Fruit fly (Drosophila melanogaster) whole organism, embryonic: ENCODE results near the gene Kr-h2.

Source experiments
- Adf1 ChIP-seq: fragments of 200-800 bp; sonication (Bioruptor generic); IDR thresholded peaks from 2 replicates; pipeline ENCODE4 v1.3.6; 2022; ENCODE audit warnings: missing biosample characterization, missing genetic modification characterization
- B-H1 ChIP-seq: fragments of 200-800 bp; sonication (Bioruptor generic); IDR thresholded peaks from 3 replicates; pipeline ENCODE4 v1.3.6; 2022; ENCODE audit warnings: missing biosample characterization, missing genetic modification characterization
- Bdp1 ChIP-seq: fragments of 200-800 bp; sonication (Bioruptor generic); optimal IDR thresholded peaks from 3 replicates; lab custom pipeline; 2016; ENCODE audit warnings: missing biosample characterization, missing genetic modification characterization
- CG10366 ChIP-seq: fragments of 200-800 bp; sonication (Bioruptor generic); IDR thresholded peaks from 2 replicates; pipeline ENCODE4 v1.3.6; 2022; ENCODE audit warnings: missing biosample characterization, missing genetic modification characterization
- CG11398 ChIP-seq: fragments of 200-800 bp; sonication (Bioruptor generic); optimal IDR thresholded peaks from 2 replicates; lab custom pipeline; 2016; ENCODE audit warnings: missing biosample characterization, missing genetic modification characterization
- CG11695 ChIP-seq: fragments of 200-800 bp; sonication (Bioruptor generic); IDR thresholded peaks from 3 replicates; pipeline ENCODE4 v1.3.6; 2022; ENCODE audit warnings: missing biosample characterization, missing genetic modification characterization
- CG12155 ChIP-seq: fragments of 200-800 bp; sonication (Bioruptor generic); optimal IDR thresholded peaks from 3 replicates; lab custom pipeline; 2016; ENCODE audit warnings: missing biosample characterization, missing genetic modification characterization
- CG12299 ChIP-seq: fragments of 200-800 bp; sonication (Bioruptor generic); optimal IDR thresholded peaks from 2 replicates; lab custom pipeline; 2018; ENCODE audit warnings: missing biosample characterization, mild to moderate bottlenecking, missing genetic modification characterization
- CG12942 ChIP-seq: fragments of 200-800 bp; sonication (Bioruptor generic); optimal IDR thresholded peaks from 3 replicates; lab custom pipeline; 2016; ENCODE audit warnings: missing biosample characterization, missing genetic modification characterization
- CG15601 ChIP-seq: fragments of 200-800 bp; sonication (Bioruptor generic); optimal IDR thresholded peaks from 3 replicates; lab custom pipeline; 2019; ENCODE audit warnings: missing biosample characterization, mild to moderate bottlenecking, missing genetic modification characterization, moderate library complexity
- CG15696 ChIP-seq: fragments of 200-800 bp; sonication (Bioruptor generic); optimal IDR thresholded peaks from 2 replicates; lab custom pipeline; 2019; ENCODE audit warnings: missing biosample characterization, mild to moderate bottlenecking, missing genetic modification characterization, moderate library complexity
- CG17568 ChIP-seq: fragments of 200-800 bp; sonication (Bioruptor generic); optimal IDR thresholded peaks from 2 replicates; lab custom pipeline; 2018; ENCODE audit warnings: missing biosample characterization, mild to moderate bottlenecking, missing genetic modification characterization, moderate library complexity
- CG18011 ChIP-seq: fragments of 200-800 bp; sonication (Bioruptor generic); optimal IDR thresholded peaks from 2 replicates; lab custom pipeline; 2017; ENCODE audit warnings: missing biosample characterization, missing genetic modification characterization, mild to moderate bottlenecking, moderate library complexity, missing genotype
- CG18262 ChIP-seq: fragments of 200-800 bp; optimal IDR thresholded peaks from 3 replicates; lab custom pipeline; 2019; ENCODE audit warnings: missing biosample characterization, mild to moderate bottlenecking, missing genetic modification characterization, moderate library complexity
- CG2712 ChIP-seq: fragments of 200-800 bp; optimal IDR thresholded peaks from 3 replicates; lab custom pipeline; 2019; ENCODE audit warnings: missing biosample characterization, mild to moderate bottlenecking, missing genetic modification characterization, moderate library complexity
- CG3726 ChIP-seq: fragments of 200-800 bp; sonication (Bioruptor generic); IDR thresholded peaks from 3 replicates; pipeline ENCODE4, ENCODE4 v1.3.6; 2022; ENCODE audit warnings: missing biosample characterization, missing genetic modification characterization
- CG5953 ChIP-seq: fragments of 200-800 bp; sonication (Bioruptor generic); IDR thresholded peaks from 2 replicates; pipeline ENCODE4 v1.3.6; 2022; ENCODE audit warnings: missing biosample characterization, missing genetic modification characterization
- CG7928 ChIP-seq: fragments of 200-800 bp; sonication (Bioruptor generic); optimal IDR thresholded peaks from 2 replicates; lab custom pipeline; 2017; ENCODE audit warnings: missing biosample characterization, mild to moderate bottlenecking, missing genetic modification characterization
- E2f2 ChIP-seq: fragments of 200-800 bp; sonication (Bioruptor generic); IDR thresholded peaks from 2 replicates; pipeline ENCODE4 v1.3.6; 2022; ENCODE audit warnings: missing biosample characterization, missing genetic modification characterization
- Ets65A ChIP-seq: fragments of 200-800 bp; sonication (Bioruptor generic); peaks from one replicate; lab custom pipeline; 2016; ENCODE audit warnings: missing biosample characterization, missing genetic modification characterization
- GATAe ChIP-seq: fragments of 200-800 bp; sonication (Bioruptor generic); conservative IDR thresholded peaks from 2 replicates; pipeline ENCODE4 v1.3.6; 2022; ENCODE audit warnings: missing biosample characterization, missing genetic modification characterization
- Hr39 ChIP-seq: fragments of >200 bp; optimal IDR thresholded peaks from 2 replicates; lab custom pipeline; 2017
- Lpt ChIP-seq: fragments of >200 bp; optimal IDR thresholded peaks from 2 replicates; lab custom pipeline; 2018; ENCODE audit warnings: missing biosample characterization, missing genetic modification characterization
- Myb ChIP-seq: fragments of 200-800 bp; sonication (Bioruptor generic); optimal IDR thresholded peaks from 2 replicates; lab custom pipeline; 2016; ENCODE audit warnings: missing biosample characterization, missing genetic modification characterization
- Rfx ChIP-seq: fragments of 200-800 bp; sonication (Bioruptor generic); IDR thresholded peaks from 2 replicates; pipeline ENCODE4 v1.3.6; 2022; ENCODE audit warnings: missing biosample characterization, missing genetic modification characterization
- ap ChIP-seq: fragments of 200-800 bp; sonication (Bioruptor generic); IDR thresholded peaks from 2 replicates; pipeline ENCODE4 v1.3.6; 2022; ENCODE audit warnings: missing biosample characterization, missing genetic modification characterization
- ato ChIP-seq: fragments of 200-800 bp; sonication (Bioruptor generic); IDR thresholded peaks from 2 replicates; pipeline ENCODE4 v1.3.6; 2022; ENCODE audit warnings: missing biosample characterization, missing genetic modification characterization; ENCODE audit not compliant: partially characterized antibody
- bab2 ChIP-seq: fragments of 200-800 bp; sonication (Bioruptor generic); optimal IDR thresholded peaks from 2 replicates; lab custom pipeline; 2016; ENCODE audit warnings: missing biosample characterization, missing genetic modification characterization
- chif ChIP-seq, 2 experiments: fragments of 200-800 bp; sonication (Bioruptor generic); optimal IDR thresholded peaks; 3 replicates each; lab custom pipeline; 2016; ENCODE audit warnings: missing biosample characterization in 2 of 2, missing genetic modification characterization in 2 of 2
- chinmo ChIP-seq: fragments of 200-800 bp; sonication (Bioruptor generic); IDR thresholded peaks from 4 replicates; pipeline ENCODE4 v1.3.6; 2022; ENCODE audit warnings: missing biosample characterization, missing genetic modification characterization; ENCODE audit not compliant: partially characterized antibody
- crp ChIP-seq, 2 experiments: fragments of 200-800 bp; sonication (Bioruptor generic); optimal IDR thresholded peaks; 2 replicates in 1 of 2; 3 replicates in 1 of 2; lab custom pipeline; 2017; ENCODE audit warnings: missing biosample characterization in 2 of 2, missing genetic modification characterization in 2 of 2, mild to moderate bottlenecking in 1 of 2, moderate library complexity in 1 of 2
- en ChIP-seq: fragments of 200-800 bp; sonication (Bioruptor generic); optimal IDR thresholded peaks from 2 replicates; lab custom pipeline; 2016; ENCODE audit warnings: missing biosample characterization, missing genetic modification characterization
- gce ChIP-seq: fragments of 200-800 bp; sonication (Bioruptor generic); IDR thresholded peaks from 3 replicates; pipeline ENCODE4 v1.3.6; 2022; ENCODE audit warnings: missing biosample characterization, missing genetic modification characterization
- hkb ChIP-seq, 2 experiments: fragments of 200-800 bp in 1 of 2; fragments of >200 bp in 1 of 2; sonication (Bioruptor generic) in 1 of 2; IDR thresholded peaks in 1 of 2; optimal IDR thresholded peaks in 1 of 2; 2 replicates each; pipeline versions ENCODE4 v1.3.6 to Lab custom; 2017 to 2022; ENCODE audit warnings: missing biosample characterization in 1 of 2, missing genetic modification characterization in 1 of 2
- hth ChIP-seq: fragments of >200 bp; optimal IDR thresholded peaks from 2 replicates; lab custom pipeline; 2017; ENCODE audit warnings: inconsistent platforms
- mld ChIP-seq: fragments of 200-800 bp; sonication (Bioruptor generic); IDR thresholded peaks from 3 replicates; pipeline ENCODE4 v1.3.6; 2022; ENCODE audit warnings: missing biosample characterization, missing genetic modification characterization; ENCODE audit not compliant: partially characterized antibody
- nerfin-1 ChIP-seq: fragments of 200-800 bp; sonication (Bioruptor generic); optimal IDR thresholded peaks from 3 replicates; lab custom pipeline; 2019; ENCODE audit warnings: missing biosample characterization, mild to moderate bottlenecking, missing genetic modification characterization, moderate library complexity
- nerfin-2 ChIP-seq: fragments of 200-800 bp; sonication (Bioruptor generic); IDR thresholded peaks from 2 replicates; pipeline ENCODE4 v1.3.6; 2022; ENCODE audit warnings: missing biosample characterization, missing genetic modification characterization; ENCODE audit not compliant: partially characterized antibody
- nom ChIP-seq: fragments of 200-800 bp; sonication (Bioruptor generic); optimal IDR thresholded peaks from 2 replicates; lab custom pipeline; 2017; ENCODE audit warnings: missing biosample characterization, missing genetic modification characterization, mild to moderate bottlenecking, moderate library complexity, missing genetic modification reagents
- prd ChIP-seq, 3 experiments: fragments of >200 bp in 2 of 3; fragments of 200-800 bp in 1 of 3; sonication (Bioruptor generic) in 1 of 3; optimal IDR thresholded peaks in 2 of 3; IDR thresholded peaks in 1 of 3; 2 replicates in 2 of 3; 3 replicates in 1 of 3; pipeline versions ENCODE4 v1.3.6 to Lab custom; 2017 to 2022; ENCODE audit warnings: missing biosample characterization in 1 of 3, missing genetic modification characterization in 1 of 3
- row ChIP-seq: fragments of 200-800 bp; sonication (Bioruptor generic); IDR thresholded peaks from 3 replicates; pipeline ENCODE4 v1.3.6; 2022; ENCODE audit warnings: missing biosample characterization, missing genetic modification characterization
- salm ChIP-seq: fragments of 200-800 bp; sonication (Bioruptor generic); optimal IDR thresholded peaks from 2 replicates; lab custom pipeline; 2018; ENCODE audit warnings: missing biosample characterization, mild to moderate bottlenecking, missing genetic modification characterization
- sens ChIP-seq: fragments of 200-800 bp; sonication (Bioruptor generic); peaks from one replicate; lab custom pipeline; 2016; ENCODE audit warnings: missing biosample characterization, missing genetic modification characterization
- sima ChIP-seq: fragments of 200-800 bp; sonication (Bioruptor generic); optimal IDR thresholded peaks from 2 replicates; lab custom pipeline; 2016; ENCODE audit warnings: missing biosample characterization, missing genetic modification characterization
- unpg ChIP-seq: fragments of 200-800 bp; sonication (Bioruptor generic); optimal IDR thresholded peaks from 3 replicates; lab custom pipeline; 2018; ENCODE audit warnings: missing biosample characterization, mild to moderate bottlenecking, missing genetic modification characterization, moderate library complexity
- zen ChIP-seq: fragments of 200-800 bp; sonication (Bioruptor generic); optimal IDR thresholded peaks from 3 replicates; lab custom pipeline; 2018; ENCODE audit warnings: missing biosample characterization, mild to moderate bottlenecking, missing genetic modification characterization, moderate library complexity
- zfh2 ChIP-seq: fragments of 200-800 bp; sonication (Bioruptor generic); optimal IDR thresholded peaks from 2 replicates; lab custom pipeline; 2016; ENCODE audit warnings: missing biosample characterization, missing genetic modification characterization

The Kr-h2 gene

dm6 chr2L:6098479-6099269, 27.9 kb downstream of the Kr-h2 start, which contains the start of gene CG9175 (continued):
- peak; percentile 37 for TF ChIP-seq nerfin-1 (tag; lab: Kevin White, UChicago)
- TF ChIP-seq CG11398 (GFP tag; lab: Kevin White, UChicago) = peak; percentile 5
- no peak for TF ChIP-seq sima (GFP tag; lab: Kevin White, UChicago)
- 0 out of 3 replicates have a peak, but pooled peaks have one; percentile 37 for TF ChIP-seq CG11695 (GFP tag; lab: Robert Waterston, UW)
- TF ChIP-seq en (GFP tag; lab: Kevin White, UChicago) = no peak
- no peak for TF ChIP-seq CG12299 (tag; lab: Kevin White, UChicago)
- no peak for TF ChIP-seq ap
- TF ChIP-seq CG5953 = no peak
- TF ChIP-seq nerfin-2 (GFP tag; lab: Robert Waterston, UW) = peak; percentile 75; the same call in 1 of the 2 replicates
- TF ChIP-seq CG7928 (GFP tag; lab: Kevin White, UChicago) = no peak
- no peak for TF ChIP-seq B-H1
- no peak for TF ChIP-seq prd (optimal IDR thresholded peaks at IDR 0.05; lab: Kevin White, UChicago)
- TF ChIP-seq prd (GFP tag; IDR thresholded peaks at IDR 0.05; lab: Robert Waterston, UW) = 0 out of 3 replicates have a peak, but pooled peaks have one; percentile 18
- peak; percentile 3 for TF ChIP-seq CG15696 (tag; lab: Kevin White, UChicago)
- TF ChIP-seq mld (GFP tag; lab: Robert Waterston, UW) = peak; percentile 88
- no peak for TF ChIP-seq gce
- TF ChIP-seq Hr39 (lab: Kevin White, UChicago) = no peak
- TF ChIP-seq zfh2 (GFP tag; lab: Kevin White, UChicago) = peak; percentile 41
- TF ChIP-seq hth (lab: Kevin White, UChicago) = no peak
- peak; percentile 100 for TF ChIP-seq CG18011

dm6 chr2L:6099270-6099644, 28.5 kb downstream of the Kr-h2 start:
- no peak for TF ChIP-seq hkb (optimal IDR thresholded peaks at IDR 0.05; lab: Kevin White, UChicago)
- no peak for TF ChIP-seq hkb (GFP tag; IDR thresholded peaks at IDR 0.05; lab: Robert Waterston, UW)
- no peak for TF ChIP-seq CG17568 (GFP tag; lab: Kevin White, UChicago)
- TF ChIP-seq sens (GFP tag; lab: Kevin White, UChicago) = peak; percentile 49
- TF ChIP-seq CG2712 (tag; lab: Kevin White, UChicago) = no peak
- no peak for TF ChIP-seq ato (GFP tag; lab: Robert Waterston, UW)
- peak; percentile 4; the same call in 1 of the 3 replicates for TF ChIP-seq row (GFP tag; lab: Robert Waterston, UW)
- TF ChIP-seq zen (tag; lab: Kevin White, UChicago) = no peak
- TF ChIP-seq CG7928 (GFP tag; lab: Kevin White, UChicago) = no peak
- peak; percentile 10 for TF ChIP-seq Ets65A
- TF ChIP-seq Lpt (GFP tag; lab: Kevin White, UChicago) = no peak
- TF ChIP-seq Rfx (GFP tag; lab: Robert Waterston, UW) = no peak

- TF ChIP-seq chinmo = 0 out of 4 replicates have a peak, but pooled peaks have one; percentile 24
- peak; percentile 83 for TF ChIP-seq Adf1 (GFP tag; lab: Robert Waterston, UW)
- TF ChIP-seq CG15601 = no peak
- no peak for TF ChIP-seq CG12942 (GFP tag; lab: Kevin White, UChicago)
- no peak for TF ChIP-seq CG10366
- no peak for TF ChIP-seq zen (tag; lab: Kevin White, UChicago)
- peak in 1 of 2 experiments; percentile 47 for TF ChIP-seq crp (GFP tag; optimal IDR thresholded peaks at IDR 0.05; lab: Kevin White, UChicago)
- TF ChIP-seq E2f2 = peak; percentile 34; the same call in 1 of the 2 replicates
- TF ChIP-seq Bdp1 = no peak
- TF ChIP-seq GATAe (GFP tag; lab: Robert Waterston, UW) = no peak
- peak; percentile 80 for TF ChIP-seq nom
- no peak for TF ChIP-seq unpg
- TF ChIP-seq CG12155 = no peak
- no peak for TF ChIP-seq chif (GFP tag; optimal IDR thresholded peaks at IDR 0.05; lab: Kevin White, UChicago)
- no peak for TF ChIP-seq CG3726
- TF ChIP-seq bab2 = no peak
- TF ChIP-seq salm (tag; lab: Kevin White, UChicago) = no peak
- no peak for TF ChIP-seq CG18262 (tag; lab: Kevin White, UChicago)
- TF ChIP-seq Myb = peak; percentile 84
These were observed 29.5 kb downstream of the Kr-h2 start, which contains the start of gene stai for dm6 chr2L:6100202-6100689. TSS of gene stai (plus strand) at chr2L:6100377.
